Worm (Caenorhabditis elegans) whole organism, midembryonic: Measurements from ENCODE around the gene F58D2.4.

Source experiments
- cog-1 ChIP-seq: sonication (generic microtip); optimal IDR thresholded peaks from 2 replicates; lab custom pipeline; 2016; ENCODE audit warnings: missing genetic modification characterization, missing compliant biosample characterization
- flt-1 ChIP-seq: fragments of 200-800 bp; sonication (Bioruptor generic); IDR thresholded peaks from 2 replicates; pipeline ENCODE4 v1.3.6; 2022; ENCODE audit warnings: missing genetic modification characterization, missing compliant biosample characterization
- klf-2 ChIP-seq: fragments of 200-800 bp; sonication (Bioruptor generic); conservative IDR thresholded peaks from 2 replicates; pipeline ENCODE4 v1.3.6; 2022; ENCODE audit warnings: missing genetic modification reagents, missing genetic modification characterization, missing compliant biosample characterization
- med-1 ChIP-seq: sonication (generic microtip); optimal IDR thresholded peaks from 2 replicates; lab custom pipeline; 2017; ENCODE audit warnings: missing genetic modification characterization, mild to moderate bottlenecking, missing compliant biosample characterization, antibody characterized with exemption, missing genetic modification reagents; ENCODE audit not compliant: insufficient read depth

DNA sequence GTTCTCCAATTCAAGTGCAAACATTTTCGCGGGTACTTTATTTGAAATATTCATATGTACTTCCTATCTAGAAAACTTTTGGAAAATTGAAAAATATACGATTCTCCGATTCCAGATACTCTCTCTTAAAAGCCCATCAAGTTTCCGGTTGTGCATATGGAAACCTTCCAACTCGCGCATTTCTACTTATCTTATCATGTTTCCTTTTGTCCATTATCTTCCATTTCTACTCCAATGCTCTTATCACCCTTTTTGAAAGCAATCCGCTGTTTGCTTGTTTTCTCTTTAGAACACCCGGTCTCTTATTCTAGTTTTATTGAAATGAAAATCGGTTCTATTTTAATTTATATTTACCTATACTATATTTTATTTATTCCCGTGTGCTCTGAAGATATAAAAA lies 32.8 kb upstream of the F58D2.4 start, which contains the start of gene C48D1.5:
- TF ChIP-seq klf-2 (GFP tag; lab: Robert Waterston, UW) (no peak), med-1 (GFP tag; lab: Kevin White, UChicago) (no peak), flt-1 (GFP tag; lab: Robert Waterston, UW) (no peak), cog-1 (tag; lab: Kevin White, UChicago) (no peak)
